Worm (Caenorhabditis elegans) whole organism, mixed stage, embryonic: ENCODE results near the gene clec-166.

ENCODE experiments used
- M03D4.4 ChIP-seq: sonication (generic microtip); optimal IDR thresholded peaks from 2 replicates; lab custom pipeline; 2017; ENCODE audit warnings: mild to moderate bottlenecking, missing genetic modification characterization, missing compliant biosample characterization
- blmp-1 ChIP-seq: fragments of 150-350 bp; optimal IDR thresholded peaks from 2 replicates; lab custom pipeline; 2014; ENCODE audit warnings: missing biosample characterization, missing genetic modification characterization
- ceh-39 ChIP-seq: fragments of 150-350 bp; optimal IDR thresholded peaks from 2 replicates; lab custom pipeline; 2014; ENCODE audit warnings: missing biosample characterization, missing genetic modification characterization
- ceh-43 ChIP-seq: fragments of 200-800 bp; sonication (Bioruptor generic); optimal IDR thresholded peaks from 2 replicates; lab custom pipeline; 2018; ENCODE audit warnings: mild to moderate bottlenecking, missing genetic modification characterization, moderate library complexity, missing compliant biosample characterization
- ceh-83 ChIP-seq: fragments of 200-800 bp; sonication (Bioruptor generic); optimal IDR thresholded peaks from 2 replicates; lab custom pipeline; 2018; ENCODE audit warnings: mild to moderate bottlenecking, missing genetic modification characterization, missing compliant biosample characterization
- ces-1 ChIP-seq: fragments of 150-350 bp; optimal IDR thresholded peaks from 2 replicates; lab custom pipeline; 2014; ENCODE audit warnings: missing biosample characterization, missing genetic modification reagents, missing genetic modification characterization
- drap-1 ChIP-seq: fragments of 200-800 bp; sonication (Bioruptor generic); optimal IDR thresholded peaks from 3 replicates; lab custom pipeline; 2018; ENCODE audit warnings: mild to moderate bottlenecking, missing genetic modification characterization, missing compliant biosample characterization
- elt-1 ChIP-seq: sonication (generic microtip); optimal IDR thresholded peaks from 2 replicates; lab custom pipeline; 2017; ENCODE audit warnings: missing genetic modification characterization, mild to moderate bottlenecking, missing compliant biosample characterization, antibody characterized with exemption, moderate library complexity, borderline replicate concordance; ENCODE audit not compliant: insufficient read depth
- elt-3 ChIP-seq: fragments of 150-350 bp; optimal IDR thresholded peaks from 2 replicates; lab custom pipeline; 2014; ENCODE audit warnings: missing biosample characterization, missing genetic modification characterization
- flh-1 ChIP-seq: fragments of 200-800 bp; sonication (Bioruptor generic); optimal IDR thresholded peaks from 2 replicates; lab custom pipeline; 2018; ENCODE audit warnings: mild to moderate bottlenecking, missing genetic modification characterization, moderate library complexity, missing compliant biosample characterization
- ham-2 ChIP-seq: fragments of 200-800 bp; sonication (Bioruptor generic); optimal IDR thresholded peaks from 2 replicates; lab custom pipeline; 2018; ENCODE audit warnings: mild to moderate bottlenecking, missing genetic modification characterization, missing compliant biosample characterization
- hlh-1 ChIP-seq: fragments of 150-350 bp; optimal IDR thresholded peaks from 2 replicates; lab custom pipeline; 2014; ENCODE audit warnings: missing biosample characterization, missing genetic modification reagents, missing genetic modification characterization
- lin-13 ChIP-seq: fragments of 150-350 bp; optimal IDR thresholded peaks from 2 replicates; lab custom pipeline; 2014; ENCODE audit warnings: missing biosample characterization, missing genetic modification characterization
- lin-32 ChIP-seq: fragments of 200-800 bp; sonication (Bioruptor generic); optimal IDR thresholded peaks from 2 replicates; lab custom pipeline; 2018; ENCODE audit warnings: mild to moderate bottlenecking, missing genetic modification characterization, missing compliant biosample characterization
- mep-1 ChIP-seq: fragments of 150-350 bp; optimal IDR thresholded peaks from 2 replicates; lab custom pipeline; 2017; ENCODE audit warnings: missing biosample characterization, missing genetic modification reagents, missing genetic modification characterization, inconsistent platforms
- nhr-12 ChIP-seq: fragments of 150-350 bp; optimal IDR thresholded peaks from 2 replicates; lab custom pipeline; 2014; ENCODE audit warnings: missing biosample characterization, missing genetic modification characterization
- nhr-2 ChIP-seq: fragments of 150-350 bp; optimal IDR thresholded peaks from 2 replicates; lab custom pipeline; 2014; ENCODE audit warnings: missing biosample characterization, missing genetic modification characterization
- nhr-237 ChIP-seq: fragments of 150-350 bp; optimal IDR thresholded peaks from 2 replicates; lab custom pipeline; 2014; ENCODE audit warnings: missing biosample characterization, missing genetic modification characterization
- nhr-28 ChIP-seq: fragments of 150-350 bp; optimal IDR thresholded peaks from 2 replicates; lab custom pipeline; 2014; ENCODE audit warnings: missing biosample characterization, missing genetic modification characterization
- nhr-76 ChIP-seq: sonication (generic microtip); optimal IDR thresholded peaks from 2 replicates; lab custom pipeline; 2017; ENCODE audit warnings: missing biosample characterization, missing genetic modification characterization
- pha-4 ChIP-seq: fragments of 150-350 bp; optimal IDR thresholded peaks from 2 replicates; lab custom pipeline; 2018; ENCODE audit warnings: missing biosample characterization, missing genetic modification reagents, missing genetic modification characterization
- sem-2 ChIP-seq: fragments of 200-800 bp; sonication (Bioruptor generic); optimal IDR thresholded peaks from 2 replicates; lab custom pipeline; 2018; ENCODE audit warnings: mild to moderate bottlenecking, missing genetic modification characterization, missing compliant biosample characterization
- sptf-1 ChIP-seq: sonication (generic microtip); optimal IDR thresholded peaks from 2 replicates; lab custom pipeline; 2017; ENCODE audit warnings: mild to moderate bottlenecking, missing genetic modification characterization, moderate library complexity, missing compliant biosample characterization
- tbx-8 ChIP-seq: fragments of 200-800 bp; sonication (Bioruptor generic); optimal IDR thresholded peaks from 2 replicates; lab custom pipeline; 2018; ENCODE audit warnings: mild to moderate bottlenecking, missing genetic modification characterization, moderate library complexity, missing compliant biosample characterization
- unc-39 ChIP-seq: fragments of 150-350 bp; optimal IDR thresholded peaks from 2 replicates; lab custom pipeline; 2014; ENCODE audit warnings: missing biosample characterization, missing genetic modification characterization
- unc-62 ChIP-seq: fragments of 150-350 bp; optimal IDR thresholded peaks from 2 replicates; lab custom pipeline; 2014; ENCODE audit warnings: missing biosample characterization, missing genetic modification reagents, missing genetic modification characterization
- zip-8 ChIP-seq: fragments of 150-350 bp; optimal IDR thresholded peaks from 2 replicates; lab custom pipeline; 2014; ENCODE audit warnings: missing biosample characterization, missing genetic modification characterization
- ztf-11 ChIP-seq: fragments of 150-350 bp; optimal IDR thresholded peaks from 2 replicates; lab custom pipeline; 2014; ENCODE audit warnings: missing biosample characterization, missing genetic modification characterization

Gene clec-166

ce11 chrIV:1225596-1226232 is 25.4 kb downstream of the clec-166 start, which contains the start of gene W09G12.8:
TSS of gene W09G12.8 (plus strand) at chrIV:1226182.
- TF ChIP-seq blmp-1 (tag; lab: Kevin White, UChicago): no peak
- peak; percentile 0 for TF ChIP-seq zip-8

ce11 chrIV:1224781-1225180 is 26.4 kb downstream of the clec-166 start:
- TF ChIP-seq nhr-76 (tag; lab: Kevin White, UChicago) (no peak), tbx-8 (GFP tag; lab: Kevin White, UChicago) (no peak), sem-2 (GFP tag; lab: Kevin White, UChicago) (no peak), nhr-12 (tag; lab: Kevin White, UChicago) (no peak), ceh-43 (GFP tag; lab: Kevin White, UChicago) (no peak), sptf-1 (tag; lab: Kevin White, UChicago) (no peak), elt-3 (tag; lab: Kevin White, UChicago) (no peak), mep-1 (tag; lab: Kevin White, UChicago) (no peak), flh-1 (no peak), nhr-2 (tag; lab: Kevin White, UChicago) (no peak)

- TF ChIP-seq unc-62 (GFP tag; lab: Kevin White, UChicago) (no peak), ces-1 (GFP tag; lab: Kevin White, UChicago) (peak; percentile 19), ham-2 (GFP tag; lab: Kevin White, UChicago) (peak; percentile 73)
Observed at ce11 chrIV:1221167-1221566, 30.0 kb downstream of the clec-166 start, which contains the start of gene W09G12.10. TSS of gene W09G12.10 (minus strand) at chrIV:1221287.

- TF ChIP-seq unc-39: no peak
- TF ChIP-seq lin-13: no peak
- no peak for TF ChIP-seq ceh-83 (GFP tag; lab: Kevin White, UChicago)
- TF ChIP-seq, all 35 proteins: peak for 0
Observed at ce11 chrIV:1216290-1216689, 34.9 kb downstream of the clec-166 start, which contains the start of gene W09G12.9. TSS of gene W09G12.9 (plus strand) at chrIV:1216590.

- TF ChIP-seq hlh-1 (no peak), ceh-83 (GFP tag; lab: Kevin White, UChicago) (no peak), mep-1 (tag; lab: Kevin White, UChicago) (no peak), ztf-11 (tag; lab: Kevin White, UChicago) (no peak), nhr-237 (no peak), ces-1 (GFP tag; lab: Kevin White, UChicago) (no peak), lin-32 (GFP tag; lab: Kevin White, UChicago) (no peak), nhr-76 (tag; lab: Kevin White, UChicago) (no peak), tbx-8 (GFP tag; lab: Kevin White, UChicago) (no peak), M03D4.4 (no peak), zip-8 (no peak), ceh-39 (tag; lab: Kevin White, UChicago) (no peak), nhr-12 (tag; lab: Kevin White, UChicago) (no peak), nhr-28 (tag; lab: Kevin White, UChicago) (no peak)
Observed at ce11 chrIV:1215536-1215935, 35.6 kb downstream of the clec-166 start.

ce11 chrIV:1213192-1213591 is 38.0 kb downstream of the clec-166 start:
- TF ChIP-seq ces-1 (GFP tag; lab: Kevin White, UChicago) (peak; percentile 65), pha-4 (tag; lab: Kevin White, UChicago) (no peak)

- TF ChIP-seq ces-1 (GFP tag; lab: Kevin White, UChicago): peak; percentile 88
- TF ChIP-seq ceh-83 (GFP tag; lab: Kevin White, UChicago): no peak
- TF ChIP-seq tbx-8 (GFP tag; lab: Kevin White, UChicago): no peak
- TF ChIP-seq drap-1 (GFP tag; lab: Kevin White, UChicago): no peak
- TF ChIP-seq elt-1 (tag; lab: Kevin White, UChicago): no peak
- no peak for TF ChIP-seq lin-13
- no peak for TF ChIP-seq ceh-43 (GFP tag; lab: Kevin White, UChicago)
Observed at ce11 chrIV:1212357-1212756, 38.8 kb downstream of the clec-166 start.
